Worm (Caenorhabditis elegans): ENCODE data around the gene puf-3.

The puf-3 gene

ce11 chrIV:13512112-13512569 is at the start of gene puf-3:
Gene puf-3 (minus strand): TSS chrIV:13512162.
- TF ChIP-seq ref-1 (GFP tag; conservative IDR thresholded peaks at IDR 0.05) (no peak), T22C8.4 (GFP tag; IDR thresholded peaks at IDR 0.05) (no peak), med-1 (GFP tag; optimal IDR thresholded peaks at IDR 0.05; ENCODE audit: insufficient read depth) (no peak), klf-2 (GFP tag; conservative IDR thresholded peaks at IDR 0.05) (no peak), ztf-23 (GFP tag; IDR thresholded peaks at IDR 0.05) (no peak), flt-1 (GFP tag; IDR thresholded peaks at IDR 0.05) (no peak), cog-1 (tag; optimal IDR thresholded peaks at IDR 0.05) (no peak), ztf-29 (GFP tag; IDR thresholded peaks at IDR 0.05) (no peak), tab-1 (GFP tag; IDR thresholded peaks at IDR 0.05) (no peak)

ce11 chrIV:13561629-13562028 is 49.7 kb upstream of the puf-3 start, which contains the start of the genes Y45F10B.13 and qui-1:
Gene Y45F10B.13 (minus strand): TSS chrIV:13561729.
Gene qui-1 (plus strand): TSS chrIV:13561861.
- TF ChIP-seq tab-1 (GFP tag; IDR thresholded peaks at IDR 0.05): no peak
- no peak for TF ChIP-seq cog-1 (tag; optimal IDR thresholded peaks at IDR 0.05)
- TF ChIP-seq ref-1 (GFP tag; conservative IDR thresholded peaks at IDR 0.05): no peak

- TF ChIP-seq tab-1 (GFP tag; IDR thresholded peaks at IDR 0.05) (no peak), cog-1 (tag; optimal IDR thresholded peaks at IDR 0.05) (no peak), T22C8.4 (GFP tag; IDR thresholded peaks at IDR 0.05) (no peak), klf-2 (GFP tag; conservative IDR thresholded peaks at IDR 0.05) (no peak), ztf-23 (GFP tag; IDR thresholded peaks at IDR 0.05) (no peak), med-1 (GFP tag; optimal IDR thresholded peaks at IDR 0.05; ENCODE audit: insufficient read depth) (no peak), ztf-29 (GFP tag; IDR thresholded peaks at IDR 0.05) (no peak), flt-1 (GFP tag; IDR thresholded peaks at IDR 0.05) (no peak), ref-1 (GFP tag; conservative IDR thresholded peaks at IDR 0.05) (no peak)
Observed at ce11 chrIV:13559020-13559419, 47.1 kb upstream of the puf-3 start.

- TF ChIP-seq med-1 (GFP tag; optimal IDR thresholded peaks at IDR 0.05; ENCODE audit: insufficient read depth) (no peak), ztf-29 (GFP tag; IDR thresholded peaks at IDR 0.05) (no peak), cog-1 (tag; optimal IDR thresholded peaks at IDR 0.05) (no peak)
Observed at ce11 chrIV:13557393-13557792, 45.4 kb upstream of the puf-3 start.

- TF ChIP-seq ztf-29 (GFP tag; IDR thresholded peaks at IDR 0.05): no peak
- TF ChIP-seq ref-1 (GFP tag; conservative IDR thresholded peaks at IDR 0.05): no peak
- TF ChIP-seq med-1 (GFP tag; optimal IDR thresholded peaks at IDR 0.05; ENCODE audit: insufficient read depth): no peak
- no peak for TF ChIP-seq tab-1 (GFP tag; IDR thresholded peaks at IDR 0.05)
- TF ChIP-seq flt-1 (GFP tag; IDR thresholded peaks at IDR 0.05): no peak
- no peak for TF ChIP-seq klf-2 (GFP tag; conservative IDR thresholded peaks at IDR 0.05)
- TF ChIP-seq ztf-23 (GFP tag; IDR thresholded peaks at IDR 0.05): no peak
- no peak for TF ChIP-seq T22C8.4 (GFP tag; IDR thresholded peaks at IDR 0.05)
- no peak for TF ChIP-seq cog-1 (tag; optimal IDR thresholded peaks at IDR 0.05)
Observed at ce11 chrIV:13555508-13555907, 43.5 kb upstream of the puf-3 start.

ce11 chrIV:13554350-13554749 is 42.4 kb upstream of the puf-3 start:
- no peak for TF ChIP-seq ztf-29 (GFP tag; IDR thresholded peaks at IDR 0.05)
- no peak for TF ChIP-seq med-1 (GFP tag; optimal IDR thresholded peaks at IDR 0.05; ENCODE audit: insufficient read depth)
- no peak for TF ChIP-seq klf-2 (GFP tag; conservative IDR thresholded peaks at IDR 0.05)
- TF ChIP-seq cog-1 (tag; optimal IDR thresholded peaks at IDR 0.05): no peak
- no peak for TF ChIP-seq T22C8.4 (GFP tag; IDR thresholded peaks at IDR 0.05)
- no peak for TF ChIP-seq flt-1 (GFP tag; IDR thresholded peaks at IDR 0.05)
- no peak for TF ChIP-seq tab-1 (GFP tag; IDR thresholded peaks at IDR 0.05)
- TF ChIP-seq ztf-23 (GFP tag; IDR thresholded peaks at IDR 0.05): no peak
- TF ChIP-seq ref-1 (GFP tag; conservative IDR thresholded peaks at IDR 0.05): no peak

ce11 chrIV:13549350-13549749 is 37.4 kb upstream of the puf-3 start:
- TF ChIP-seq tab-1 (GFP tag; IDR thresholded peaks at IDR 0.05) (no peak), ztf-23 (GFP tag; IDR thresholded peaks at IDR 0.05) (no peak), cog-1 (tag; optimal IDR thresholded peaks at IDR 0.05) (no peak), T22C8.4 (GFP tag; IDR thresholded peaks at IDR 0.05) (no peak), ref-1 (GFP tag; conservative IDR thresholded peaks at IDR 0.05) (no peak), med-1 (GFP tag; optimal IDR thresholded peaks at IDR 0.05; ENCODE audit: insufficient read depth) (no peak)

- TF ChIP-seq med-1 (GFP tag; optimal IDR thresholded peaks at IDR 0.05; ENCODE audit: insufficient read depth): no peak
- no peak for TF ChIP-seq ztf-29 (GFP tag; IDR thresholded peaks at IDR 0.05)
- TF ChIP-seq klf-2 (GFP tag; conservative IDR thresholded peaks at IDR 0.05): no peak
- no peak for TF ChIP-seq T22C8.4 (GFP tag; IDR thresholded peaks at IDR 0.05)
- TF ChIP-seq ztf-23 (GFP tag; IDR thresholded peaks at IDR 0.05): no peak
- TF ChIP-seq flt-1 (GFP tag; IDR thresholded peaks at IDR 0.05): no peak
- TF ChIP-seq cog-1 (tag; optimal IDR thresholded peaks at IDR 0.05): no peak
- TF ChIP-seq tab-1 (GFP tag; IDR thresholded peaks at IDR 0.05): no peak
- no peak for TF ChIP-seq ref-1 (GFP tag; conservative IDR thresholded peaks at IDR 0.05)
Observed at ce11 chrIV:13548188-13548587, 36.2 kb upstream of the puf-3 start, which contains the start of gene F52G2.3. Gene F52G2.3 (minus strand): TSS chrIV:13548230.

ce11 chrIV:13540165-13540564 is 28.2 kb upstream of the puf-3 start, which contains the start of gene rsd-2:
Gene rsd-2 (minus strand): TSS chrIV:13540265.
- TF ChIP-seq ref-1 (GFP tag; conservative IDR thresholded peaks at IDR 0.05) (no peak), cog-1 (tag; optimal IDR thresholded peaks at IDR 0.05) (no peak), ztf-23 (GFP tag; IDR thresholded peaks at IDR 0.05) (no peak), ztf-29 (GFP tag; IDR thresholded peaks at IDR 0.05) (no peak), flt-1 (GFP tag; IDR thresholded peaks at IDR 0.05) (no peak), med-1 (GFP tag; optimal IDR thresholded peaks at IDR 0.05; ENCODE audit: insufficient read depth) (no peak), tab-1 (GFP tag; IDR thresholded peaks at IDR 0.05) (no peak), T22C8.4 (GFP tag; IDR thresholded peaks at IDR 0.05) (no peak), klf-2 (GFP tag; conservative IDR thresholded peaks at IDR 0.05) (no peak)

ce11 chrIV:13538901-13539300 is 26.9 kb upstream of the puf-3 start:
- TF ChIP-seq ztf-29 (GFP tag; IDR thresholded peaks at IDR 0.05): no peak
- TF ChIP-seq tab-1 (GFP tag; IDR thresholded peaks at IDR 0.05): no peak
- no peak for TF ChIP-seq ztf-23 (GFP tag; IDR thresholded peaks at IDR 0.05)
- no peak for TF ChIP-seq klf-2 (GFP tag; conservative IDR thresholded peaks at IDR 0.05)
- no peak for TF ChIP-seq flt-1 (GFP tag; IDR thresholded peaks at IDR 0.05)
- no peak for TF ChIP-seq ref-1 (GFP tag; conservative IDR thresholded peaks at IDR 0.05)
- TF ChIP-seq med-1 (GFP tag; optimal IDR thresholded peaks at IDR 0.05; ENCODE audit: insufficient read depth): no peak
- TF ChIP-seq cog-1 (tag; optimal IDR thresholded peaks at IDR 0.05): no peak
- TF ChIP-seq T22C8.4 (GFP tag; IDR thresholded peaks at IDR 0.05): no peak
